Worm (Caenorhabditis elegans) whole organism, L3 larva: ENCODE measurements around the gene isy-1.

Source experiments
- R02D3.7 ChIP-seq: fragments of 150-350 bp; optimal IDR thresholded peaks from 2 replicates; lab custom pipeline; 2014; ENCODE audit warnings: missing biosample characterization, missing genetic modification characterization
- ZK546.5 ChIP-seq: sonication (generic microtip); optimal IDR thresholded peaks from 2 replicates; lab custom pipeline; 2017; ENCODE audit warnings: missing biosample characterization, missing genetic modification characterization
- aly-2 ChIP-seq: fragments of 150-350 bp; optimal IDR thresholded peaks from 2 replicates; lab custom pipeline; 2014; ENCODE audit warnings: missing biosample characterization, missing genetic modification characterization
- ama-1 ChIP-seq: fragments of 150-350 bp; optimal IDR thresholded peaks from 2 replicates; lab custom pipeline; 2018
- ceh-16 ChIP-seq: sonication (generic microtip); optimal IDR thresholded peaks from 2 replicates; lab custom pipeline; 2017; ENCODE audit warnings: missing biosample characterization, missing genetic modification characterization
- ceh-28 ChIP-seq: fragments of 150-350 bp; optimal IDR thresholded peaks from 2 replicates; lab custom pipeline; 2014; ENCODE audit warnings: missing biosample characterization, missing genetic modification reagents, missing genetic modification characterization
- ceh-82 ChIP-seq: fragments of 150-350 bp; optimal IDR thresholded peaks from 2 replicates; lab custom pipeline; 2014; ENCODE audit warnings: missing biosample characterization, missing genetic modification characterization
- ceh-9 ChIP-seq: sonication (generic microtip); optimal IDR thresholded peaks from 2 replicates; lab custom pipeline; 2018; ENCODE audit warnings: missing biosample characterization, missing genetic modification characterization
- daf-12 ChIP-seq: fragments of 150-350 bp; optimal IDR thresholded peaks from 2 replicates; lab custom pipeline; 2014; ENCODE audit warnings: missing biosample characterization, missing genetic modification reagents, missing genetic modification characterization
- egl-27 ChIP-seq: sonication (generic microtip); optimal IDR thresholded peaks from 4 replicates; lab custom pipeline; 2017; ENCODE audit warnings: missing biosample characterization, missing genetic modification reagents, missing genetic modification characterization
- egl-5 ChIP-seq: fragments of 150-350 bp; optimal IDR thresholded peaks from 2 replicates; lab custom pipeline; 2017; ENCODE audit warnings: missing biosample characterization, missing genetic modification reagents, missing genetic modification characterization, inconsistent platforms
- elt-1 ChIP-seq: fragments of 150-350 bp; optimal IDR thresholded peaks from 2 replicates; lab custom pipeline; 2014; ENCODE audit warnings: missing biosample characterization, missing genetic modification characterization
- elt-2 ChIP-seq: sonication (generic microtip); optimal IDR thresholded peaks from 2 replicates; lab custom pipeline; 2016; ENCODE audit warnings: missing genetic modification reagents, mild to moderate bottlenecking, missing genetic modification characterization, missing compliant biosample characterization
- elt-3 ChIP-seq, 3 experiments: fragments of 150-350 bp in 1 of 3; sonication (generic microtip) in 2 of 3; optimal IDR thresholded peaks; 2 replicates in 2 of 3; 4 replicates in 1 of 3; lab custom pipeline; 2014 to 2017; ENCODE audit warnings: missing biosample characterization in 3 of 3, missing genetic modification characterization in 3 of 3
- eor-1 ChIP-seq, 2 experiments: fragments of 150-350 bp; optimal IDR thresholded peaks; 2 replicates each; lab custom pipeline; 2014 to 2018; ENCODE audit warnings: missing biosample characterization in 2 of 2, missing genetic modification characterization in 2 of 2
- fkh-10 ChIP-seq: sonication (generic microtip); optimal IDR thresholded peaks from 2 replicates; lab custom pipeline; 2017; ENCODE audit warnings: missing biosample characterization, missing genetic modification reagents, missing genetic modification characterization
- fkh-2 ChIP-seq: fragments of 150-350 bp; optimal IDR thresholded peaks from 2 replicates; lab custom pipeline; 2014; ENCODE audit warnings: missing biosample characterization, missing genetic modification reagents, missing genetic modification characterization
- fos-1 ChIP-seq: fragments of 150-350 bp; optimal IDR thresholded peaks from 2 replicates; lab custom pipeline; 2014; ENCODE audit warnings: missing biosample characterization, missing genetic modification characterization
- hmg-11 ChIP-seq: sonication (generic microtip); optimal IDR thresholded peaks from 2 replicates; lab custom pipeline; 2016; ENCODE audit warnings: missing genetic modification characterization, missing compliant biosample characterization
- jun-1 ChIP-seq: fragments of 150-350 bp; optimal IDR thresholded peaks from 2 replicates; lab custom pipeline; 2014; ENCODE audit warnings: missing biosample characterization, missing genetic modification reagents, missing genetic modification characterization
- lin-15B ChIP-seq: fragments of 150-350 bp; optimal IDR thresholded peaks from 2 replicates; lab custom pipeline; 2014; ENCODE audit warnings: missing biosample characterization, missing genetic modification characterization
- lin-39 ChIP-seq: fragments of 150-350 bp; optimal IDR thresholded peaks from 2 replicates; lab custom pipeline; 2018; ENCODE audit warnings: missing biosample characterization, missing genetic modification reagents, missing genetic modification characterization
- lsy-12 ChIP-seq: sonication (generic microtip); optimal IDR thresholded peaks from 2 replicates; lab custom pipeline; 2016; ENCODE audit warnings: mild to moderate bottlenecking, missing genetic modification characterization, missing compliant biosample characterization
- mdl-1 ChIP-seq: fragments of 150-350 bp; optimal IDR thresholded peaks from 2 replicates; lab custom pipeline; 2014; ENCODE audit warnings: missing biosample characterization, missing genetic modification characterization
- mml-1 ChIP-seq: fragments of 150-350 bp; sonication (generic microtip); optimal IDR thresholded peaks from 3 replicates; lab custom pipeline; 2014; ENCODE audit warnings: missing biosample characterization, missing genetic modification characterization
- nfya-1 ChIP-seq: sonication (generic microtip); optimal IDR thresholded peaks from 2 replicates; lab custom pipeline; 2017; ENCODE audit warnings: missing genetic modification characterization, mild to moderate bottlenecking, missing compliant biosample characterization, antibody characterized with exemption, moderate library complexity; ENCODE audit not compliant: insufficient read depth
- nhr-11 ChIP-seq: fragments of 150-350 bp; optimal IDR thresholded peaks from 2 replicates; lab custom pipeline; 2014; ENCODE audit warnings: missing biosample characterization, missing genetic modification characterization
- nhr-12 ChIP-seq: fragments of 150-350 bp; optimal IDR thresholded peaks from 2 replicates; lab custom pipeline; 2014; ENCODE audit warnings: missing biosample characterization, missing genetic modification characterization
- nhr-23 ChIP-seq: fragments of 150-350 bp; optimal IDR thresholded peaks from 2 replicates; lab custom pipeline; 2014; ENCODE audit warnings: missing biosample characterization, missing genetic modification reagents, missing genetic modification characterization
- nhr-237 ChIP-seq: fragments of 150-350 bp; optimal IDR thresholded peaks from 2 replicates; lab custom pipeline; 2014; ENCODE audit warnings: missing biosample characterization, missing genetic modification characterization
- nhr-25 ChIP-seq: sonication (generic microtip); optimal IDR thresholded peaks from 2 replicates; lab custom pipeline; 2017; ENCODE audit warnings: missing biosample characterization, missing genetic modification characterization
- nhr-28 ChIP-seq: fragments of 150-350 bp; optimal IDR thresholded peaks from 2 replicates; lab custom pipeline; 2014; ENCODE audit warnings: missing biosample characterization, missing genetic modification characterization
- nhr-43 ChIP-seq: sonication (generic microtip); optimal IDR thresholded peaks from 2 replicates; lab custom pipeline; 2016; ENCODE audit warnings: mild to moderate bottlenecking, missing genetic modification characterization, missing compliant biosample characterization; ENCODE audit not compliant: poor library complexity, severe bottlenecking
- nhr-67 ChIP-seq: fragments of 150-350 bp; optimal IDR thresholded peaks from 2 replicates; lab custom pipeline; 2014; ENCODE audit warnings: missing biosample characterization, missing genetic modification characterization
- nhr-76 ChIP-seq: fragments of 150-350 bp; sonication (generic microtip); optimal IDR thresholded peaks from 5 replicates; lab custom pipeline; 2014; ENCODE audit warnings: missing biosample characterization, missing genetic modification characterization
- nhr-77 ChIP-seq: fragments of 150-350 bp; optimal IDR thresholded peaks from 2 replicates; lab custom pipeline; 2014; ENCODE audit warnings: missing biosample characterization, missing genetic modification characterization
- pha-4 ChIP-seq: fragments of 150-350 bp; optimal IDR thresholded peaks from 2 replicates; lab custom pipeline; 2014; ENCODE audit warnings: missing biosample characterization, missing genetic modification reagents, missing genetic modification characterization
- pqm-1 ChIP-seq: fragments of 150-350 bp; optimal IDR thresholded peaks from 2 replicates; lab custom pipeline; 2017; ENCODE audit warnings: missing biosample characterization, missing genetic modification characterization, inconsistent platforms
- sea-2 ChIP-seq: fragments of 150-350 bp; sonication (generic microtip); optimal IDR thresholded peaks from 4 replicates; lab custom pipeline; 2014; ENCODE audit warnings: missing biosample characterization, missing genetic modification reagents, missing genetic modification characterization
- skn-1 ChIP-seq: fragments of 150-350 bp; optimal IDR thresholded peaks from 2 replicates; lab custom pipeline; 2014; ENCODE audit warnings: missing biosample characterization, missing genetic modification characterization
- snpc-4 ChIP-seq: fragments of 150-350 bp; optimal IDR thresholded peaks from 2 replicates; lab custom pipeline; 2014; ENCODE audit warnings: missing biosample characterization, missing genetic modification characterization
- tbx-2 ChIP-seq: sonication (generic microtip); optimal IDR thresholded peaks from 2 replicates; lab custom pipeline; 2016; ENCODE audit warnings: mild to moderate bottlenecking, missing genetic modification characterization, missing compliant biosample characterization
- unc-39 ChIP-seq: sonication (generic microtip); optimal IDR thresholded peaks from 4 replicates; lab custom pipeline; 2017; ENCODE audit warnings: missing biosample characterization, missing genetic modification characterization
- unc-62 ChIP-seq: fragments of 150-350 bp; sonication (generic microtip); optimal IDR thresholded peaks from 4 replicates; lab custom pipeline; 2014; ENCODE audit warnings: missing biosample characterization, missing genetic modification reagents, missing genetic modification characterization
- zag-1 ChIP-seq: fragments of 150-350 bp; optimal IDR thresholded peaks from 2 replicates; lab custom pipeline; 2014; ENCODE audit warnings: missing biosample characterization, missing genetic modification characterization
- ztf-11 ChIP-seq: fragments of 150-350 bp; optimal IDR thresholded peaks from 2 replicates; lab custom pipeline; 2014; ENCODE audit warnings: missing biosample characterization, missing genetic modification characterization
- ztf-4 ChIP-seq: fragments of 150-350 bp; optimal IDR thresholded peaks from 2 replicates; lab custom pipeline; 2014; ENCODE audit warnings: missing biosample characterization, missing genetic modification characterization

The isy-1 gene

ce11 chrV:10961448-10961870 lies 39.0 kb downstream of the isy-1 start:
- no peak for TF ChIP-seq nhr-23 (tag; lab: Kevin White, UChicago)
- no peak for TF ChIP-seq elt-1 (tag; lab: Kevin White, UChicago)
- TF ChIP-seq ceh-9 (tag; lab: Kevin White, UChicago), result no peak
- no peak for TF ChIP-seq skn-1
- TF ChIP-seq fkh-10, result peak; percentile 67
- no peak for TF ChIP-seq egl-27
- TF ChIP-seq ztf-4, result no peak
- TF ChIP-seq elt-3 (tag; optimal IDR thresholded peaks at IDR 0.05; lab: Kevin White, UChicago), result no peak
- peak; percentile 34 for TF ChIP-seq pha-4 (tag; lab: Kevin White, UChicago)
- TF ChIP-seq fkh-2, result no peak
- no peak for TF ChIP-seq nhr-25
- no peak for TF ChIP-seq nhr-28 (tag; lab: Kevin White, UChicago)
- TF ChIP-seq nhr-11, result peak; percentile 51
- TF ChIP-seq nhr-76, result no peak
- peak; percentile 76 for TF ChIP-seq egl-5 (tag; lab: Kevin White, UChicago)
- TF ChIP-seq ceh-82 (tag; lab: Kevin White, UChicago), result no peak
- no peak for TF ChIP-seq R02D3.7 (tag; lab: Kevin White, UChicago)
- peak; percentile 81 for TF ChIP-seq hmg-11
- no peak for TF ChIP-seq mml-1
- no peak for TF ChIP-seq fos-1 (tag; lab: Kevin White, UChicago)
- no peak for TF ChIP-seq eor-1 (tag; optimal IDR thresholded peaks at IDR 0.05; lab: Kevin White, UChicago)
- TF ChIP-seq jun-1 (tag; lab: Kevin White, UChicago), result peak; percentile 52
- TF ChIP-seq unc-39, result no peak
- TF ChIP-seq ceh-28 (tag; lab: Kevin White, UChicago), result peak; percentile 32
- peak; percentile 60 for TF ChIP-seq ama-1
- TF ChIP-seq ceh-16, result no peak
- TF ChIP-seq lsy-12 (tag; lab: Kevin White, UChicago), result peak; percentile 43
- TF ChIP-seq nhr-12 (tag; lab: Kevin White, UChicago), result no peak
- no peak for TF ChIP-seq daf-12
- peak; percentile 27 for TF ChIP-seq elt-2
- TF ChIP-seq nhr-77 (tag; lab: Kevin White, UChicago), result no peak
- TF ChIP-seq lin-39 (tag; lab: Kevin White, UChicago), result peak; percentile 56
- TF ChIP-seq nhr-67 (tag; lab: Kevin White, UChicago), result no peak
- TF ChIP-seq mdl-1 (tag; lab: Kevin White, UChicago), result no peak
- TF ChIP-seq aly-2, result no peak
- TF ChIP-seq lin-15B (tag; lab: Kevin White, UChicago), result no peak
- no peak for TF ChIP-seq nhr-43 (tag; lab: Kevin White, UChicago)
- TF ChIP-seq unc-62 (GFP tag; lab: Kevin White, UChicago), result no peak
- TF ChIP-seq nhr-237 (tag; lab: Kevin White, UChicago), result no peak
- TF ChIP-seq ztf-11, result no peak
- no peak for TF ChIP-seq sea-2 (GFP tag; lab: Kevin White, UChicago)
- TF ChIP-seq nfya-1, result peak; percentile 73
- peak; percentile 42 for TF ChIP-seq snpc-4 (tag; lab: Kevin White, UChicago)
- no peak for TF ChIP-seq zag-1 (tag; lab: Kevin White, UChicago)
- peak; percentile 59 for TF ChIP-seq tbx-2 (tag; lab: Kevin White, UChicago)
- TF ChIP-seq ZK546.5 (tag; lab: Kevin White, UChicago), result no peak
- peak; percentile 20 for TF ChIP-seq pqm-1 (tag; lab: Kevin White, UChicago)

DNA sequence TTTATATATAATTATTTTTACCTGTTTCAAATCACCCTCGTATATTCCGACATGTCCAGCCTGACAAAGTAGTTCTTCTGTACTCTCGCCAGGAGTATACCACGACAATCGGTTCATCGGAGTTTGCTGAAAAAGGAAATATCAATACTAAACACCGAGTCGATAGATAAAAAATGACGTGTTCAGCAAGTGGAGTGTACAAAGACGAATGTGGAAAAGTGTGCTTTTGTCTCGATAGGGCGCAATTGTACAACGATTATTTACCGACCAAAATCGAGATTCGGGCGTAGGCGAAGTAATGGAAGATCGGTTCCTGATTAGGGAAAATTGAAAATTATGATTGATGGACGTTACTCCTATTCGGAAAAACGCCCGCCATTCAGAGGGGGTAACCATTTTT lies 40.0 kb downstream of the isy-1 start, which contains the start of gene vps-36:
Gene vps-36, minus strand, starts transcription at position 126 of the 400 bp plus-strand sequence.
- TF ChIP-seq ztf-11 (no peak), egl-27 (no peak), ceh-82 (tag; lab: Kevin White, UChicago) (no peak), nfya-1 (no peak), R02D3.7 (tag; lab: Kevin White, UChicago) (no peak), zag-1 (tag; lab: Kevin White, UChicago) (no peak), pha-4 (tag; lab: Kevin White, UChicago) (peak; percentile 74), egl-5 (tag; lab: Kevin White, UChicago) (no peak), ceh-28 (tag; lab: Kevin White, UChicago) (no peak), ztf-4 (no peak), ZK546.5 (tag; lab: Kevin White, UChicago) (no peak), aly-2 (no peak), fos-1 (tag; lab: Kevin White, UChicago) (no peak), nhr-237 (tag; lab: Kevin White, UChicago) (no peak), skn-1 (no peak), nhr-25 (no peak), nhr-43 (tag; lab: Kevin White, UChicago) (no peak), ceh-9 (tag; lab: Kevin White, UChicago) (no peak), fkh-2 (no peak), nhr-28 (tag; lab: Kevin White, UChicago) (no peak), nhr-23 (tag; lab: Kevin White, UChicago) (no peak), elt-2 (peak; percentile 65), pqm-1 (tag; lab: Kevin White, UChicago) (peak; percentile 59), mdl-1 (tag; lab: Kevin White, UChicago) (no peak), hmg-11 (no peak), nhr-67 (tag; lab: Kevin White, UChicago) (no peak), elt-3 (tag; optimal IDR thresholded peaks at IDR 0.05; lab: Kevin White, UChicago) (no peak), snpc-4 (tag; lab: Kevin White, UChicago) (no peak), nhr-77 (tag; lab: Kevin White, UChicago) (no peak), lin-15B (tag; lab: Kevin White, UChicago) (peak; percentile 21), sea-2 (GFP tag; lab: Kevin White, UChicago) (no peak), fkh-10 (no peak), ama-1 (no peak), lsy-12 (tag; lab: Kevin White, UChicago) (no peak), unc-62 (GFP tag; lab: Kevin White, UChicago) (no peak), mml-1 (no peak)
- TF ChIP-seq, all 47 proteins: peak for 4
